Worm (Caenorhabditis elegans) whole organism, L1 larva: ENCODE measurements around the gene F58H1.7.

Experiments used
- C16A3.4 ChIP-seq: fragments of 150-350 bp; optimal IDR thresholded peaks from 2 replicates; lab custom pipeline; 2014; ENCODE audit warnings: missing biosample characterization, missing genetic modification characterization
- F16B12.6 ChIP-seq: fragments of 150-350 bp; optimal IDR thresholded peaks from 2 replicates; lab custom pipeline; 2014; ENCODE audit warnings: missing biosample characterization, missing genetic modification characterization
- aly-2 ChIP-seq: fragments of 150-350 bp; optimal IDR thresholded peaks from 2 replicates; lab custom pipeline; 2014; ENCODE audit warnings: missing biosample characterization, missing genetic modification characterization
- ama-1 ChIP-seq: fragments of 150-350 bp; optimal IDR thresholded peaks from 2 replicates; lab custom pipeline; 2014
- blmp-1 ChIP-seq: fragments of 150-350 bp; optimal IDR thresholded peaks from 2 replicates; lab custom pipeline; 2014; ENCODE audit warnings: missing biosample characterization, missing genetic modification characterization
- ceh-82 ChIP-seq, 3 experiments: fragments of 150-350 bp in 1 of 3; sonication (generic microtip) in 2 of 3; optimal IDR thresholded peaks; 2 replicates each; lab custom pipeline; 2014 to 2017; ENCODE audit warnings: missing biosample characterization in 3 of 3, missing genetic modification characterization in 3 of 3
- ceh-88 ChIP-seq: fragments of 200-800 bp; sonication (Bioruptor generic); IDR thresholded peaks from 2 replicates; pipeline ENCODE4 v1.3.6; 2022; ENCODE audit warnings: missing genetic modification characterization, missing compliant biosample characterization
- ceh-90 ChIP-seq: sonication (generic microtip); optimal IDR thresholded peaks from 2 replicates; lab custom pipeline; 2016; ENCODE audit warnings: missing genetic modification characterization, missing compliant biosample characterization
- ces-1 ChIP-seq: fragments of 150-350 bp; optimal IDR thresholded peaks from 2 replicates; lab custom pipeline; 2014; ENCODE audit warnings: missing biosample characterization, missing genetic modification reagents, missing genetic modification characterization
- dpl-1 ChIP-seq, 3 experiments: fragments of 150-350 bp in 2 of 3; sonication (generic microtip) in 1 of 3; optimal IDR thresholded peaks; 2 replicates each; lab custom pipeline; 2014 to 2017; ENCODE audit warnings: missing biosample characterization in 3 of 3, missing genetic modification characterization in 3 of 3, missing genetic modification reagents in 3 of 3
- efl-1 ChIP-seq, 4 experiments: fragments of 150-350 bp; optimal IDR thresholded peaks in 3 of 4; peaks in 1 of 4; 1 replicate in 1 of 4; 2 replicates in 3 of 4; lab custom pipeline; 2014; ENCODE audit warnings: missing biosample characterization in 2 of 4, missing genetic modification characterization in 2 of 4, missing genetic modification reagents in 2 of 4
- efl-3 ChIP-seq: fragments of 200-800 bp; sonication (Bioruptor generic); optimal IDR thresholded peaks from 2 replicates; lab custom pipeline; 2018; ENCODE audit warnings: mild to moderate bottlenecking, missing genetic modification characterization, missing compliant biosample characterization
- egl-27 ChIP-seq, 2 experiments: fragments of 150-350 bp in 1 of 2; sonication (generic microtip); optimal IDR thresholded peaks; 3 replicates each; lab custom pipeline; 2017 to 2018; ENCODE audit warnings: missing biosample characterization in 2 of 2, missing genetic modification characterization in 2 of 2, missing genetic modification reagents in 2 of 2
- elt-2 ChIP-seq: sonication (generic microtip); optimal IDR thresholded peaks from 2 replicates; lab custom pipeline; 2016; ENCODE audit warnings: missing genetic modification characterization, mild to moderate bottlenecking, inconsistent platforms, missing compliant biosample characterization, missing genetic modification reagents
- elt-3 ChIP-seq, 6 experiments: fragments of 150-350 bp in 1 of 6; sonication (generic microtip); optimal IDR thresholded peaks; 2 replicates each; lab custom pipeline; 2017 to 2018; ENCODE audit warnings: missing biosample characterization in 6 of 6, missing genetic modification characterization in 6 of 6, inconsistent platforms in 1 of 6
- fkh-8 ChIP-seq: sonication (generic microtip); optimal IDR thresholded peaks from 2 replicates; lab custom pipeline; 2016; ENCODE audit warnings: mild to moderate bottlenecking, missing genetic modification characterization, missing compliant biosample characterization
- hlh-17 ChIP-seq: fragments of 200-800 bp; sonication (Bioruptor generic); optimal IDR thresholded peaks from 2 replicates; lab custom pipeline; 2018; ENCODE audit warnings: missing genetic modification characterization, mild to moderate bottlenecking, missing compliant biosample characterization, moderate library complexity, borderline replicate concordance
- jun-1 ChIP-seq: fragments of 150-350 bp; optimal IDR thresholded peaks from 2 replicates; lab custom pipeline; 2014; ENCODE audit warnings: missing biosample characterization, missing genetic modification reagents, missing genetic modification characterization
- lin-13 ChIP-seq: fragments of 150-350 bp; optimal IDR thresholded peaks from 2 replicates; lab custom pipeline; 2014; ENCODE audit warnings: missing biosample characterization, missing genetic modification reagents, missing genetic modification characterization
- lin-14 ChIP-seq: fragments of 200-800 bp; sonication (Bioruptor generic); optimal IDR thresholded peaks from 2 replicates; lab custom pipeline; 2018; ENCODE audit warnings: mild to moderate bottlenecking, missing genetic modification characterization, moderate library complexity, missing compliant biosample characterization
- lin-15B ChIP-seq: fragments of 150-350 bp; sonication (generic microtip); optimal IDR thresholded peaks from 3 replicates; lab custom pipeline; 2014; ENCODE audit warnings: missing biosample characterization, missing genetic modification characterization
- lin-35 ChIP-seq, 2 experiments: fragments of 150-350 bp; optimal IDR thresholded peaks; 2 replicates each; lab custom pipeline; 2014; ENCODE audit warnings: missing biosample characterization in 2 of 2, missing genetic modification characterization in 2 of 2, missing genetic modification reagents in 2 of 2
- lsy-2 ChIP-seq, 2 experiments: fragments of 150-350 bp; optimal IDR thresholded peaks; 2 replicates each; lab custom pipeline; 2014; ENCODE audit warnings: missing biosample characterization in 2 of 2, missing genetic modification characterization in 2 of 2
- mdl-1 ChIP-seq, 2 experiments: fragments of 150-350 bp; optimal IDR thresholded peaks; 2 replicates each; lab custom pipeline; 2014 to 2017; ENCODE audit warnings: missing biosample characterization in 2 of 2, missing genetic modification characterization in 2 of 2, inconsistent platforms in 1 of 2
- mep-1 ChIP-seq: fragments of 150-350 bp; optimal IDR thresholded peaks from 2 replicates; lab custom pipeline; 2014; ENCODE audit warnings: missing biosample characterization, missing genetic modification characterization
- nhr-19 ChIP-seq: fragments of 200-800 bp; sonication (Bioruptor generic); conservative IDR thresholded peaks from 2 replicates; pipeline ENCODE4 v1.3.6; 2022; ENCODE audit warnings: missing genetic modification characterization, missing compliant biosample characterization
- nhr-20 ChIP-seq: sonication (generic microtip); optimal IDR thresholded peaks from 2 replicates; lab custom pipeline; 2016; ENCODE audit warnings: mild to moderate bottlenecking, missing genetic modification characterization, missing compliant biosample characterization
- nhr-237 ChIP-seq: fragments of 150-350 bp; optimal IDR thresholded peaks from 2 replicates; lab custom pipeline; 2014; ENCODE audit warnings: missing biosample characterization, missing genetic modification characterization
- nhr-28 ChIP-seq: fragments of 150-350 bp; optimal IDR thresholded peaks from 2 replicates; lab custom pipeline; 2014; ENCODE audit warnings: missing biosample characterization, missing genetic modification characterization
- nhr-47 ChIP-seq: sonication (generic microtip); optimal IDR thresholded peaks from 2 replicates; lab custom pipeline; 2016; ENCODE audit warnings: mild to moderate bottlenecking, missing genetic modification characterization, moderate library complexity, missing compliant biosample characterization
- nhr-71 ChIP-seq: sonication (generic microtip); optimal IDR thresholded peaks from 2 replicates; lab custom pipeline; 2016; ENCODE audit warnings: mild to moderate bottlenecking, missing genetic modification characterization, moderate library complexity, missing compliant biosample characterization
- nhr-84 ChIP-seq: sonication (generic microtip); optimal IDR thresholded peaks from 2 replicates; lab custom pipeline; 2017; ENCODE audit warnings: missing biosample characterization, missing genetic modification characterization
- nhr-85 ChIP-seq: sonication (generic microtip); peaks from one replicate; lab custom pipeline; 2016; ENCODE audit warnings: missing genetic modification characterization, inconsistent platforms, missing compliant biosample characterization
- nhr-90 ChIP-seq: sonication (generic microtip); optimal IDR thresholded peaks from 2 replicates; lab custom pipeline; 2016; ENCODE audit warnings: mild to moderate bottlenecking, missing genetic modification characterization, missing compliant biosample characterization; ENCODE audit not compliant: poor library complexity
- pag-3 ChIP-seq: sonication (generic microtip); optimal IDR thresholded peaks from 2 replicates; lab custom pipeline; 2017; ENCODE audit warnings: missing genetic modification characterization, mild to moderate bottlenecking, missing compliant biosample characterization, antibody characterized with exemption, borderline replicate concordance; ENCODE audit not compliant: insufficient read depth
- pqm-1 ChIP-seq: sonication (generic microtip); optimal IDR thresholded peaks from 3 replicates; lab custom pipeline; 2017; ENCODE audit warnings: missing biosample characterization, missing genetic modification characterization
- rnt-1 ChIP-seq: sonication (generic microtip); optimal IDR thresholded peaks from 2 replicates; lab custom pipeline; 2016; ENCODE audit warnings: mild to moderate bottlenecking, missing genetic modification characterization, moderate library complexity, missing compliant biosample characterization
- skn-1 ChIP-seq: fragments of 150-350 bp; optimal IDR thresholded peaks from 2 replicates; lab custom pipeline; 2014; ENCODE audit warnings: missing biosample characterization, missing genetic modification characterization
- snpc-4 ChIP-seq: fragments of 150-350 bp; optimal IDR thresholded peaks from 2 replicates; lab custom pipeline; 2014; ENCODE audit warnings: missing biosample characterization, missing genetic modification characterization
- snu-23 ChIP-seq: sonication (generic microtip); optimal IDR thresholded peaks from 2 replicates; lab custom pipeline; 2016; ENCODE audit warnings: missing genetic modification characterization, missing compliant biosample characterization
- sptf-1 ChIP-seq: fragments of 150-350 bp; optimal IDR thresholded peaks from 2 replicates; lab custom pipeline; 2014; ENCODE audit warnings: missing biosample characterization, missing genetic modification characterization
- swsn-7 ChIP-seq: sonication (generic microtip); optimal IDR thresholded peaks from 2 replicates; lab custom pipeline; 2016; ENCODE audit warnings: missing genetic modification characterization, missing compliant biosample characterization
- tbx-2 ChIP-seq: sonication (generic microtip); optimal IDR thresholded peaks from 2 replicates; lab custom pipeline; 2016; ENCODE audit warnings: missing genetic modification characterization, missing compliant biosample characterization
- unc-130 ChIP-seq: fragments of 150-350 bp; optimal IDR thresholded peaks from 2 replicates; lab custom pipeline; 2017; ENCODE audit warnings: missing biosample characterization, missing genetic modification characterization, inconsistent platforms
- unc-62 ChIP-seq: fragments of 150-350 bp; optimal IDR thresholded peaks from 2 replicates; lab custom pipeline; 2014; ENCODE audit warnings: missing biosample characterization, missing genetic modification reagents, missing genetic modification characterization
- unc-86 ChIP-seq: sonication (generic microtip); optimal IDR thresholded peaks from 2 replicates; lab custom pipeline; 2016; ENCODE audit warnings: missing genetic modification characterization, missing compliant biosample characterization
- xbp-1 ChIP-seq: sonication (generic microtip); optimal IDR thresholded peaks from 2 replicates; lab custom pipeline; 2016; ENCODE audit warnings: missing genetic modification characterization, missing compliant biosample characterization
- zag-1 ChIP-seq: fragments of 150-350 bp; optimal IDR thresholded peaks from 2 replicates; lab custom pipeline; 2014; ENCODE audit warnings: missing biosample characterization, missing genetic modification characterization
- zip-4 ChIP-seq: fragments of 200-800 bp; sonication (Bioruptor generic); optimal IDR thresholded peaks from 2 replicates; lab custom pipeline; 2018; ENCODE audit warnings: mild to moderate bottlenecking, missing genetic modification characterization, moderate library complexity, missing compliant biosample characterization
- ztf-4 ChIP-seq: fragments of 150-350 bp; optimal IDR thresholded peaks from 2 replicates; lab custom pipeline; 2014; ENCODE audit warnings: missing biosample characterization, missing genetic modification characterization

Gene F58H1.7

DNA sequence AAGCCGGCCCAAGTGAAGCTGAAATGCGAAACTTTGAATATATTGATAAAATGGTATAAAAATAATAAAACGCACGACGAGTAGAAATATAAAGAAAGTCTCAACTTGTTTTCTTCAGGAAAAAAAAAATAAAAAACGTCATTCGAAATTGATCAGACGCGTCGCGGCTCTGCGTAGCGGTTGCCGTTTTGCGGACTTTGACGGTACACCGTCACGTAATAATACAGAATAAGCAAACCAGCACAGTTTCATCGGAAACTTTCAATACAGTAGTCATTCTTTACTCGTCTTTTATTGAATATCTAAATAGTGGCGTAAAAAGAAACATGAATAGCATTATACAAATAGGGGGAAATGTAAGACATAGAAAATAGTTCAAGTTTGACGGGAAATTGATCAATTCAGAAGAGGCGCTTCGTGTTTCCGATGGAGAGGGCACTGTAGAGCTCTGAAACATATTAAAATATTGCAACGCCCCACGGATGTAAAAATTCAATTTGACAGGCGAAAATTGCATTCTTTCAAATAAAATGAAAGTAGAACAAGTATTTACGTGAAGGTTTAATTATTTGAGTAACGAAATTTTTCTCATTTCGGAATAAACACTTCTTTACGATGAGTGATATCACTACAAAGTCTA lies 29.2 kb upstream of the F58H1.7 start, which contains the start of the genes cyl-1 and C52E4.7:
TSS of gene cyl-1 (minus strand) at position 18 of the 640 bp plus-strand sequence.
TSS of gene C52E4.7 (plus strand) at position 590 of the 640 bp plus-strand sequence.
- TF ChIP-seq zag-1 (tag; lab: Kevin White, UChicago): no peak
- peak; percentile 71 to 74 for TF ChIP-seq efl-1 (optimal IDR thresholded peaks at IDR 0.05; lab: Kevin White, UChicago)
- TF ChIP-seq efl-1 (GFP tag; optimal IDR thresholded peaks at IDR 0.05 in 1 of 2; lab: Kevin White, UChicago): peak; percentile 65 to 87
- no peak for TF ChIP-seq ceh-88 (GFP tag; lab: Robert Waterston, UW)
- no peak for TF ChIP-seq pag-3 (tag; lab: Kevin White, UChicago)
- TF ChIP-seq mep-1 (tag; lab: Kevin White, UChicago): peak; percentile 80
- TF ChIP-seq efl-3 (GFP tag; lab: Kevin White, UChicago): no peak
- TF ChIP-seq nhr-90 (tag; lab: Kevin White, UChicago): no peak
- no peak for TF ChIP-seq egl-27 (tag; optimal IDR thresholded peaks at IDR 0.05; lab: Kevin White, UChicago)
- peak in 1 of 6 experiments; percentile 44 for TF ChIP-seq elt-3 (tag; optimal IDR thresholded peaks at IDR 0.05; lab: Kevin White, UChicago)
- peak; percentile 46 for TF ChIP-seq xbp-1 (tag; lab: Kevin White, UChicago)
- TF ChIP-seq fkh-8 (tag; lab: Kevin White, UChicago): peak; percentile 53
- peak; percentile 46 to 73 (median 61) for TF ChIP-seq dpl-1 (GFP tag; optimal IDR thresholded peaks at IDR 0.05; lab: Kevin White, UChicago)
- TF ChIP-seq tbx-2: peak; percentile 34
- no peak for TF ChIP-seq ces-1 (GFP tag; lab: Kevin White, UChicago)
- TF ChIP-seq pqm-1 (tag; lab: Kevin White, UChicago): no peak
- TF ChIP-seq swsn-7 (tag; lab: Kevin White, UChicago): peak; percentile 37
- TF ChIP-seq nhr-71 (tag; lab: Kevin White, UChicago): peak; percentile 71
- TF ChIP-seq nhr-237 (tag; lab: Kevin White, UChicago): no peak
- TF ChIP-seq unc-86 (tag; lab: Kevin White, UChicago): no peak
- TF ChIP-seq elt-2 (tag; lab: Kevin White, UChicago): no peak
- TF ChIP-seq mdl-1 (tag; optimal IDR thresholded peaks at IDR 0.05; lab: Kevin White, UChicago): peak in 1 of 2 experiments; percentile 48
- peak; percentile 26 for TF ChIP-seq rnt-1 (tag; lab: Kevin White, UChicago)
- no peak for TF ChIP-seq jun-1 (tag; lab: Kevin White, UChicago)
- peak; percentile 63 for TF ChIP-seq snu-23 (GFP tag; lab: Kevin White, UChicago)
- no peak for TF ChIP-seq ceh-90
- TF ChIP-seq nhr-20 (tag; lab: Kevin White, UChicago): peak; percentile 52
- TF ChIP-seq unc-130: peak; percentile 41
- no peak for TF ChIP-seq ama-1 (lab: Kevin White, UChicago)
- TF ChIP-seq zip-4 (GFP tag; lab: Kevin White, UChicago): no peak
- TF ChIP-seq lsy-2 (tag; optimal IDR thresholded peaks at IDR 0.05; lab: Kevin White, UChicago): peak; percentile 54 to 86
- peak; percentile 46 for TF ChIP-seq lin-13 (GFP tag; lab: Kevin White, UChicago)
- no peak for TF ChIP-seq ztf-4
- peak; percentile 72 for TF ChIP-seq blmp-1
- 0 out of 2 replicates have a peak, but pooled peaks have one; percentile 3 for TF ChIP-seq nhr-19
- no peak for TF ChIP-seq sptf-1 (tag; lab: Kevin White, UChicago)
- peak in 2 of 3 experiments; percentile 35 to 40 for TF ChIP-seq ceh-82 (tag; optimal IDR thresholded peaks at IDR 0.05; lab: Kevin White, UChicago)
- no peak for TF ChIP-seq nhr-28 (tag; lab: Kevin White, UChicago)
- TF ChIP-seq hlh-17: no peak
- TF ChIP-seq lin-15B (tag; lab: Kevin White, UChicago): peak; percentile 57
- TF ChIP-seq nhr-85: peak; percentile 42
- TF ChIP-seq aly-2 (tag; lab: Kevin White, UChicago): no peak
- TF ChIP-seq unc-62: no peak
- TF ChIP-seq snpc-4 (tag; lab: Kevin White, UChicago): peak; percentile 59
- TF ChIP-seq nhr-84 (tag; lab: Kevin White, UChicago): no peak
- TF ChIP-seq skn-1 (tag; lab: Kevin White, UChicago): peak; percentile 76
- TF ChIP-seq lin-14 (GFP tag; lab: Kevin White, UChicago): peak; percentile 56
- TF ChIP-seq F16B12.6 (tag; lab: Kevin White, UChicago): peak; percentile 91
- TF ChIP-seq C16A3.4 (tag; lab: Kevin White, UChicago): peak; percentile 50
- TF ChIP-seq nhr-47 (tag; lab: Kevin White, UChicago): peak; percentile 50
- peak; percentile 69 to 81 for TF ChIP-seq lin-35 (GFP tag; optimal IDR thresholded peaks at IDR 0.05; lab: Kevin White, UChicago)
